Fruit fly (Drosophila melanogaster) whole organism, pupa: ENCODE results near the gene Ets65A.

ENCODE experiments used
- CG10348 ChIP-seq: fragments of 200-800 bp; sonication (Bioruptor generic); IDR thresholded peaks from 2 replicates; pipeline ENCODE4 v1.3.6; 2022; ENCODE audit warnings: missing biosample characterization, missing genetic modification characterization
- CG13204 ChIP-seq: fragments of 200-800 bp; sonication (Bioruptor generic); optimal IDR thresholded peaks from 2 replicates; lab custom pipeline; 2018; ENCODE audit warnings: missing biosample characterization, mild to moderate bottlenecking, missing genetic modification characterization, moderate library complexity
- CG15710 ChIP-seq: fragments of 200-800 bp; sonication (Bioruptor generic); optimal IDR thresholded peaks from 2 replicates; lab custom pipeline; 2018; ENCODE audit warnings: missing biosample characterization, mild to moderate bottlenecking, missing genetic modification characterization, moderate library complexity
- CG17806 ChIP-seq: fragments of 200-800 bp; sonication (Bioruptor generic); optimal IDR thresholded peaks from 2 replicates; lab custom pipeline; 2018; ENCODE audit warnings: missing biosample characterization, mild to moderate bottlenecking, missing genetic modification characterization, moderate library complexity
- CG8159 ChIP-seq: fragments of 200-800 bp; sonication (Bioruptor generic); optimal IDR thresholded peaks from 3 replicates; lab custom pipeline; 2018; ENCODE audit warnings: missing biosample characterization, mild to moderate bottlenecking, missing genetic modification characterization, moderate library complexity
- CG8301 ChIP-seq: fragments of 200-800 bp; sonication (Bioruptor generic); optimal IDR thresholded peaks from 2 replicates; lab custom pipeline; 2018; ENCODE audit warnings: missing biosample characterization, mild to moderate bottlenecking, missing genetic modification characterization
- EcR ChIP-seq: fragments of 200-800 bp; sonication (Bioruptor generic); optimal IDR thresholded peaks from 3 replicates; lab custom pipeline; 2019; ENCODE audit warnings: missing biosample characterization, missing genetic modification characterization, mild to moderate bottlenecking, moderate library complexity, missing genetic modification reagents
- Pif1A ChIP-seq: fragments of 200-800 bp; sonication (Bioruptor generic); optimal IDR thresholded peaks from 3 replicates; lab custom pipeline; 2016; ENCODE audit warnings: missing biosample characterization, missing genetic modification characterization
- fd96Ca ChIP-seq: fragments of 200-800 bp; sonication (Bioruptor generic); IDR thresholded peaks from 3 replicates; pipeline ENCODE4 v1.3.6; 2022; ENCODE audit warnings: missing biosample characterization, missing genetic modification characterization
- gl ChIP-seq: fragments of 200-800 bp; sonication (Bioruptor generic); optimal IDR thresholded peaks from 2 replicates; lab custom pipeline; 2018; ENCODE audit warnings: missing biosample characterization, mild to moderate bottlenecking, missing genetic modification characterization
- rn ChIP-seq: fragments of 200-800 bp; sonication (Bioruptor generic); IDR thresholded peaks from 2 replicates; pipeline ENCODE4 v1.3.6; 2022; ENCODE audit warnings: missing biosample characterization, missing genetic modification characterization

- TF ChIP-seq fd96Ca = no peak
- TF ChIP-seq CG15710 = no peak
- no peak for TF ChIP-seq CG8159 (tag; lab: Kevin White, UChicago)
- TF ChIP-seq Pif1A = no peak
- TF ChIP-seq CG10348 (GFP tag; lab: Robert Waterston, UW) = no peak
- TF ChIP-seq CG13204 = no peak
- no peak for TF ChIP-seq EcR (GFP tag; lab: Kevin White, UChicago)
- TF ChIP-seq gl (tag; lab: Kevin White, UChicago) = no peak
- no peak for TF ChIP-seq CG17806
- no peak for TF ChIP-seq CG8301 (tag; lab: Kevin White, UChicago)
- no peak for TF ChIP-seq rn (GFP tag; lab: Robert Waterston, UW)
Observed at dm6 chr3L:6111458-6111857, 14.0 kb downstream of the Ets65A start.
